Worm (Caenorhabditis elegans) whole organism, L4 larva: Measurements from ENCODE around the gene fbxb-45.
"Not testable (repeated sequence)": the region's sequence is repeated elsewhere in the genome, so short reads cannot be mapped to it uniquely, and the experiment has no call there.

Experiments
- F10B5.3 ChIP-seq: sonication (generic microtip); optimal IDR thresholded peaks from 2 replicates; lab custom pipeline; 2016; ENCODE audit warnings: mild to moderate bottlenecking, missing genetic modification characterization, missing compliant biosample characterization
- F37D6.2 ChIP-seq: sonication (generic microtip); optimal IDR thresholded peaks from 2 replicates; lab custom pipeline; 2016; ENCODE audit warnings: mild to moderate bottlenecking, missing genetic modification characterization, missing compliant biosample characterization
- F44E2.7 ChIP-seq: fragments of 200-800 bp; sonication (Bioruptor generic); IDR thresholded peaks from 2 replicates; pipeline ENCODE4 v2.1.2; 2022; ENCODE audit warnings: missing genetic modification characterization, missing compliant biosample characterization
- T20F7.1 ChIP-seq: fragments of 200-800 bp; sonication (Bioruptor generic); optimal IDR thresholded peaks from 2 replicates; lab custom pipeline; 2018; ENCODE audit warnings: mild to moderate bottlenecking, missing genetic modification characterization, missing compliant biosample characterization
- Y5F2A.4 ChIP-seq: fragments of 200-800 bp; sonication (Bioruptor generic); optimal IDR thresholded peaks from 2 replicates; lab custom pipeline; 2018; ENCODE audit warnings: mild to moderate bottlenecking, missing genetic modification characterization, missing compliant biosample characterization
- Y75B8A.6 ChIP-seq: fragments of 200-800 bp; sonication (Bioruptor generic); IDR thresholded peaks from 2 replicates; pipeline ENCODE4 v1.3.6; 2022; ENCODE audit warnings: missing genetic modification reagents, missing genetic modification characterization, missing compliant biosample characterization
- ZK337.2 ChIP-seq: fragments of 200-800 bp; sonication (Bioruptor generic); IDR thresholded peaks from 2 replicates; pipeline ENCODE4 v1.3.6; 2022; ENCODE audit warnings: missing genetic modification reagents, missing genetic modification characterization, missing compliant biosample characterization
- ZK546.5 ChIP-seq, 2 experiments: sonication (generic microtip); optimal IDR thresholded peaks; 2 replicates each; lab custom pipeline; 2017; ENCODE audit warnings: missing biosample characterization in 2 of 2, missing genetic modification characterization in 2 of 2
- ama-1 ChIP-seq: fragments of 150-350 bp; optimal IDR thresholded peaks from 2 replicates; lab custom pipeline; 2014; ENCODE audit warnings: inconsistent platforms, mixed read lengths
- ceh-20 ChIP-seq: fragments of 200-800 bp; sonication (Bioruptor generic); IDR thresholded peaks from 2 replicates; pipeline ENCODE4 v1.3.6; 2022; ENCODE audit warnings: missing genetic modification reagents, missing genetic modification characterization, missing compliant biosample characterization
- ceh-44 ChIP-seq: fragments of 200-800 bp; sonication (Bioruptor generic); IDR thresholded peaks from 2 replicates; pipeline ENCODE4 v1.3.6; 2022; ENCODE audit warnings: missing genetic modification reagents, missing genetic modification characterization, missing compliant biosample characterization
- daf-16 ChIP-seq, 3 experiments: sonication (generic microtip); optimal IDR thresholded peaks; 2 replicates each; lab custom pipeline; 2016 to 2017; ENCODE audit warnings: missing genetic modification characterization in 3 of 3, missing genetic modification reagents in 3 of 3, mild to moderate bottlenecking in 2 of 3, missing compliant biosample characterization in 2 of 3, missing biosample characterization in 1 of 3, moderate library complexity in 1 of 3
- daf-19 ChIP-seq: fragments of 200-800 bp; sonication (Bioruptor generic); conservative IDR thresholded peaks from 2 replicates; pipeline ENCODE4 v1.3.6; 2022; ENCODE audit warnings: missing genetic modification characterization, missing compliant biosample characterization
- dmd-6 ChIP-seq: fragments of 200-800 bp; sonication (Bioruptor generic); IDR thresholded peaks from 2 replicates; pipeline ENCODE4 v1.3.6; 2022; ENCODE audit warnings: missing genetic modification reagents, missing genetic modification characterization, missing compliant biosample characterization
- fkh-10 ChIP-seq: fragments of 150-350 bp; optimal IDR thresholded peaks from 2 replicates; lab custom pipeline; 2014; ENCODE audit warnings: missing biosample characterization, missing genetic modification reagents, missing genetic modification characterization
- hif-1 ChIP-seq, 2 experiments: sonication (generic microtip); optimal IDR thresholded peaks; 2 replicates each; lab custom pipeline; 2016 to 2017; ENCODE audit warnings: missing compliant biosample characterization in 2 of 2, missing genetic modification characterization in 2 of 2, missing genetic modification reagents in 2 of 2, missing genotype in 2 of 2, mild to moderate bottlenecking in 1 of 2
- hlh-11 ChIP-seq: fragments of 200-800 bp; sonication (Bioruptor generic); optimal IDR thresholded peaks from 2 replicates; lab custom pipeline; 2018; ENCODE audit warnings: mild to moderate bottlenecking, missing genetic modification characterization, missing compliant biosample characterization
- hlh-30 ChIP-seq: sonication (generic microtip); optimal IDR thresholded peaks from 2 replicates; lab custom pipeline; 2017; ENCODE audit warnings: antibody characterized with exemption, mild to moderate bottlenecking, missing genetic modification characterization, missing compliant biosample characterization; ENCODE audit not compliant: insufficient read depth
- lin-1 ChIP-seq: fragments of 200-800 bp; sonication (Bioruptor generic); IDR thresholded peaks from 2 replicates; pipeline ENCODE4 v1.3.6; 2022; ENCODE audit warnings: missing genetic modification reagents, missing genetic modification characterization, missing compliant biosample characterization
- lin-39 ChIP-seq: fragments of 150-350 bp; optimal IDR thresholded peaks from 2 replicates; lab custom pipeline; 2014; ENCODE audit warnings: missing biosample characterization, missing genetic modification reagents, missing genetic modification characterization
- lir-3 ChIP-seq: sonication (generic microtip); optimal IDR thresholded peaks from 2 replicates; lab custom pipeline; 2016; ENCODE audit warnings: mild to moderate bottlenecking, missing genetic modification characterization, missing compliant biosample characterization
- madf-5 ChIP-seq, 2 experiments: fragments of 200-800 bp; sonication (Bioruptor generic); IDR thresholded peaks; 2 replicates each; pipeline ENCODE4 v1.3.6; 2022; ENCODE audit warnings: missing compliant biosample characterization in 2 of 2, missing genetic modification characterization in 2 of 2
- mxl-2 ChIP-seq: fragments of 200-800 bp; sonication (Bioruptor generic); conservative IDR thresholded peaks from 2 replicates; pipeline ENCODE4 v1.3.6; 2022; ENCODE audit warnings: missing genetic modification reagents, missing genetic modification characterization, missing compliant biosample characterization
- mxl-3 ChIP-seq: fragments of 200-800 bp; sonication (Bioruptor generic); optimal IDR thresholded peaks from 2 replicates; lab custom pipeline; 2018; ENCODE audit warnings: mild to moderate bottlenecking, missing genetic modification characterization, missing compliant biosample characterization
- nhr-28 ChIP-seq: fragments of 150-350 bp; optimal IDR thresholded peaks from 2 replicates; lab custom pipeline; 2014; ENCODE audit warnings: missing biosample characterization, missing genetic modification characterization
- nhr-77 ChIP-seq: fragments of 150-350 bp; optimal IDR thresholded peaks from 2 replicates; lab custom pipeline; 2014; ENCODE audit warnings: missing biosample characterization, missing genetic modification characterization
- snpc-1.2 ChIP-seq: fragments of 200-800 bp; sonication (Bioruptor generic); IDR thresholded peaks from 2 replicates; pipeline ENCODE4 v1.3.6; 2022; ENCODE audit warnings: missing genetic modification reagents, missing genetic modification characterization, missing compliant biosample characterization
- snpc-4 ChIP-seq: fragments of 150-350 bp; optimal IDR thresholded peaks from 2 replicates; lab custom pipeline; 2014; ENCODE audit warnings: missing biosample characterization, missing genetic modification characterization
- tag-97 ChIP-seq: fragments of 200-800 bp; sonication (Bioruptor generic); IDR thresholded peaks from 2 replicates; pipeline ENCODE4 v1.3.6; 2022; ENCODE audit warnings: missing genetic modification characterization, missing compliant biosample characterization
- unc-130 ChIP-seq: sonication (generic microtip); optimal IDR thresholded peaks from 2 replicates; lab custom pipeline; 2016; ENCODE audit warnings: missing genetic modification reagents, missing genetic modification characterization, missing compliant biosample characterization
- zag-1 ChIP-seq: fragments of 150-350 bp; optimal IDR thresholded peaks from 2 replicates; lab custom pipeline; 2014; ENCODE audit warnings: missing biosample characterization, missing genetic modification characterization
- zfp-3 ChIP-seq: fragments of 200-800 bp; sonication (Bioruptor generic); conservative IDR thresholded peaks from 2 replicates; pipeline ENCODE4 v1.3.6; 2022; ENCODE audit warnings: missing genetic modification reagents, missing genetic modification characterization, missing compliant biosample characterization
- zip-2 ChIP-seq: fragments of 150-350 bp; optimal IDR thresholded peaks from 2 replicates; lab custom pipeline; 2014; ENCODE audit warnings: missing biosample characterization, missing genetic modification characterization
- ztf-7 ChIP-seq: fragments of 150-350 bp; optimal IDR thresholded peaks from 2 replicates; lab custom pipeline; 2014; ENCODE audit warnings: missing biosample characterization, missing genetic modification characterization

The fbxb-45 gene

ce11 chrII:1028602-1029001, 15.2 kb downstream of the fbxb-45 start, which contains the start of gene math-34 (continued):
- TF ChIP-seq Y5F2A.4 (GFP tag; lab: Kevin White, UChicago) (no peak), ama-1 (lab: Kevin White, UChicago) (no peak), madf-5 (GFP tag; IDR thresholded peaks at IDR 0.05; lab: Robert Waterston, UW) (no peak), nhr-77 (tag; lab: Kevin White, UChicago) (peak; percentile 41), hlh-30 (tag; lab: Kevin White, UChicago) (no peak), ceh-20 (GFP tag; lab: Robert Waterston, UW) (no peak), lin-39 (tag; lab: Kevin White, UChicago) (no peak), daf-16 (GFP tag; optimal IDR thresholded peaks at IDR 0.05; lab: Kevin White, UChicago) (no peak), daf-16 (tag; optimal IDR thresholded peaks at IDR 0.05; lab: Kevin White, UChicago) (peak; percentile 68), lir-3 (no peak), dmd-6 (GFP tag; lab: Robert Waterston, UW) (peak; percentile 68), tag-97 (no peak), hlh-11 (tag; lab: Kevin White, UChicago) (no peak), zfp-3 (GFP tag; lab: Robert Waterston, UW) (no peak), daf-19 (GFP tag; lab: Robert Waterston, UW) (no peak)

DNA sequence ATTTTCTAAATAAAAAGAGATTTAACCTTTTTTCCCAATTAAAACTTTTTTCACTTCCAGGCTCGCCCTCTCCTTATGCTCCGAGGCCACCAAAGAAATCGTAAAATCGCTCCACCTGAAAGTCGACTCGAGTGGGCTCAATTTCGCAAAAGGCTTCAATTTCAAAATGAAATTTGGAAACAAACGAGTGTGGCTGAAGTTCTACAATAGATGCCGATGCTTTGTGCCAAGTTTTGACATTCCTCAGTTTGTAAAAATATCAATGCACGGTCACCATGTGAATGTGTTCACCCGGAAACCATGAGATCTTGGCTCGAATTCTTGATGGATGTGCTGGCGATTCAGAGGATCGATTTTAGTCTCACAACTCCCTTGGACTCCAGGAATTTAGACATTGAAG, 17.2 kb downstream of the fbxb-45 start, which contains the start of gene M01D1.12:
Gene M01D1.12, plus strand, starts transcription at position 301 of the 400 bp plus-strand sequence.
- TF ChIP-seq ztf-7 (tag; lab: Kevin White, UChicago) (no peak), mxl-3 (GFP tag; lab: Kevin White, UChicago) (no peak), Y75B8A.6 (GFP tag; lab: Robert Waterston, UW) (no peak), zip-2 (tag; lab: Kevin White, UChicago) (no peak), lin-39 (tag; lab: Kevin White, UChicago) (no peak), mxl-2 (GFP tag; lab: Robert Waterston, UW) (no peak), F37D6.2 (tag; lab: Kevin White, UChicago) (no peak), F44E2.7 (GFP tag; lab: Robert Waterston, UW) (no peak), hif-1 (tag; optimal IDR thresholded peaks at IDR 0.05; lab: Kevin White, UChicago) (no peak), ZK337.2 (no peak), F10B5.3 (tag; lab: Kevin White, UChicago) (no peak), snpc-1.2 (GFP tag; lab: Robert Waterston, UW) (no peak), nhr-77 (tag; lab: Kevin White, UChicago) (no peak), lin-1 (GFP tag; lab: Robert Waterston, UW) (no peak), snpc-4 (tag; lab: Kevin White, UChicago) (no peak), unc-130 (GFP tag; lab: Kevin White, UChicago) (no peak), nhr-28 (tag; lab: Kevin White, UChicago) (no peak), T20F7.1 (GFP tag; lab: Kevin White, UChicago) (no peak), ceh-20 (GFP tag; lab: Robert Waterston, UW) (no peak), ceh-44 (GFP tag; lab: Robert Waterston, UW) (no peak)
- TF ChIP-seq, all 104 proteins: peak for 0

DNA sequence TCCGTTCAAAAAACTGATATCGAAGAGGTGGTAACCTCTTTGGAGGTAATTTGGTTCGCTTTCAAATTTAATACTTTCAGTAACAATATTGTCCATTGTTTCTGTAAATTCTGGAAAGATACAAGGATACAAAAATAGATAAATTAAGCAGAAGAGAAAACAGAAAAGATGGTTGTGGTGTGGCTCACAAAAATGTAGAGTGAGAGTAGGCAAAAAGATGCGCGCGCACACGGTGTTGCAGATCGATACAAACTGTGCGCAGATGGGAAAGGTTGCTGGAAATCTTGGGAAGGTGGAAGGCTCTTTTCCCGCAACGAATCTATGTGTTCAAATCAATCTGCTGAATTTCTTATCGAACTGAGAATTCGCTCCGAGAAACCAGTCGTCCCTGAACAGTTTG, 19.1 kb downstream of the fbxb-45 start, which contains the start of gene btb-11:
Gene btb-11, minus strand, starts transcription at position 101 of the 400 bp plus-strand sequence.
- TF ChIP-seq hlh-11 (tag; lab: Kevin White, UChicago); ZK337.2; ZK546.5 (tag; optimal IDR thresholded peaks at IDR 0.05; lab: Kevin White, UChicago): not testable (repeated sequence)

DNA sequence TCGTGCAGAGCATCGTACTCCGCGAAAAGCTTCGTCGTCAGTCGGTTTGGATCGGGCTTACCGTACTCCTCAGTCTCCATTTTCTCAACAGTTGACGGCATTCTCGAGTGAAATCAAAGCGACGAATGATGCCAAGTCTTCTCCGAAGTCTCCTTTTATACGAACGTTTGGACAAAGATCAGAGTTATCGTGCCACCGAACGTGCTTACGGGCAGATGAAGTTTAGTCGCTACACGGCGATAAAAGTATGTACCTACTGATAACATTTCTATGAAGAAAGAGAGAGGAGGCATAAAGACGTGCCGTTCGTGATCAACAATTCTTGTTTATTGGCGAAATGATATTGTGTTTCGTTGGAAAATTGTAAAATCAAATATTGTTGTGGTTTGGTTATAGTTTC, 37.5 kb downstream of the fbxb-45 start, which contains the start of gene F45D11.14:
Gene F45D11.14, minus strand, starts transcription at position 101 of the 400 bp plus-strand sequence.
- not testable (repeated sequence) for TF ChIP-seq fkh-10 (GFP tag; lab: Kevin White, UChicago); zag-1 (tag; lab: Kevin White, UChicago); snpc-4 (tag; lab: Kevin White, UChicago)
